Fruit fly (Drosophila melanogaster): Measurements from ENCODE around the gene Tep3.

The Tep3 gene

dm6 chr2L:7675754-7676178 lies 26.8 kb upstream of the Tep3 start:
- TF ChIP-seq Trl (optimal IDR thresholded peaks at IDR 0.05) (no peak), Trl (GFP tag; optimal IDR thresholded peaks at IDR 0.05) (no peak), Ravus (GFP tag; IDR thresholded peaks at IDR 0.05) (no peak), sr (GFP tag; IDR thresholded peaks at IDR 0.05) (peak; percentile 57; the same call in 1 of the 3 replicates), Med (GFP tag) (peak; percentile 29), Doc2 (GFP tag; IDR thresholded peaks at IDR 0.05) (no peak), bsh (GFP tag; optimal IDR thresholded peaks at IDR 0.05) (no peak), nau (GFP tag; optimal IDR thresholded peaks at IDR 0.05) (peak; percentile 5), CG4360 (GFP tag; IDR thresholded peaks at IDR 0.05) (no peak), CG18011 (GFP tag; optimal IDR thresholded peaks at IDR 0.05) (no peak), mirr (GFP tag; optimal IDR thresholded peaks at IDR 0.05) (peak; percentile 30), Doc3 (GFP tag; IDR thresholded peaks at IDR 0.05; ENCODE audit: partially characterized antibody) (no peak), p53 (GFP tag; optimal IDR thresholded peaks at IDR 0.05) (no peak), CG16813 (GFP tag; IDR thresholded peaks at IDR 0.05; ENCODE audit: partially characterized antibody) (no peak), chn (GFP tag; optimal IDR thresholded peaks at IDR 0.05) (no peak), chinmo (GFP tag; IDR thresholded peaks at IDR 0.05; ENCODE audit: partially characterized antibody) (peak; percentile 76; the same call in 3 of the 4 replicates), H2.0 (GFP tag; IDR thresholded peaks at IDR 0.05) (no peak), CG12236 (GFP tag; optimal IDR thresholded peaks at IDR 0.05) (no peak), CG4820 (GFP tag; optimal IDR thresholded peaks at IDR 0.05) (no peak), pum (GFP tag; optimal IDR thresholded peaks at IDR 0.05) (no peak), btn (GFP tag; optimal IDR thresholded peaks at IDR 0.05) (no peak), Sin3A (optimal IDR thresholded peaks at IDR 0.05) (no peak), Adf1 (GFP tag; IDR thresholded peaks at IDR 0.05) (no peak), CG12942 (GFP tag; optimal IDR thresholded peaks at IDR 0.05) (no peak), CG10274 (GFP tag; optimal IDR thresholded peaks at IDR 0.05) (no peak), CG1792 (GFP tag; optimal IDR thresholded peaks at IDR 0.05) (no peak), Six4 (GFP tag; optimal IDR thresholded peaks at IDR 0.05) (no peak), ems (GFP tag; optimal IDR thresholded peaks at IDR 0.05) (no peak), CG2875 (GFP tag; optimal IDR thresholded peaks at IDR 0.05) (no peak), Taf1 (GFP tag; IDR thresholded peaks at IDR 0.05) (no peak), CG5953 (GFP tag; IDR thresholded peaks at IDR 0.05) (no peak), vvl (GFP tag; IDR thresholded peaks at IDR 0.05) (no peak), Rfx (GFP tag; IDR thresholded peaks at IDR 0.05) (0 out of 2 replicates have a peak, but pooled peaks have one; percentile 14), CG12769 (tag; optimal IDR thresholded peaks at IDR 0.05) (peak; percentile 81), CG2678 (tag; optimal IDR thresholded peaks at IDR 0.05) (no peak), sd (tag; optimal IDR thresholded peaks at IDR 0.05) (peak; percentile 52), sna (GFP tag; IDR thresholded peaks at IDR 0.05; ENCODE audit: partially characterized antibody) (no peak), CG2120 (GFP tag; optimal IDR thresholded peaks at IDR 0.05) (no peak), CG9932 (GFP tag; IDR thresholded peaks at IDR 0.05) (no peak), danr (GFP tag; IDR thresholded peaks at IDR 0.05) (no peak), CG7372 (GFP tag; IDR thresholded peaks at IDR 0.05) (0 out of 2 replicates have a peak, but pooled peaks have one; percentile 14), CG10147 (GFP tag; optimal IDR thresholded peaks at IDR 0.05) (no peak), Dll (GFP tag; IDR thresholded peaks at IDR 0.05; ENCODE audit: partially characterized antibody) (no peak), fd96Cb (tag; optimal IDR thresholded peaks at IDR 0.05) (no peak), disco-r (GFP tag; optimal IDR thresholded peaks at IDR 0.05) (no peak), z (GFP tag; IDR thresholded peaks at IDR 0.05) (peak; percentile 91), zfh2 (GFP tag; optimal IDR thresholded peaks at IDR 0.05) (no peak)

Measured in whole organism, embryonic.